Worm (Caenorhabditis elegans): Measurements from ENCODE around the gene C17H12.6.

C17H12.6 gene

DNA sequence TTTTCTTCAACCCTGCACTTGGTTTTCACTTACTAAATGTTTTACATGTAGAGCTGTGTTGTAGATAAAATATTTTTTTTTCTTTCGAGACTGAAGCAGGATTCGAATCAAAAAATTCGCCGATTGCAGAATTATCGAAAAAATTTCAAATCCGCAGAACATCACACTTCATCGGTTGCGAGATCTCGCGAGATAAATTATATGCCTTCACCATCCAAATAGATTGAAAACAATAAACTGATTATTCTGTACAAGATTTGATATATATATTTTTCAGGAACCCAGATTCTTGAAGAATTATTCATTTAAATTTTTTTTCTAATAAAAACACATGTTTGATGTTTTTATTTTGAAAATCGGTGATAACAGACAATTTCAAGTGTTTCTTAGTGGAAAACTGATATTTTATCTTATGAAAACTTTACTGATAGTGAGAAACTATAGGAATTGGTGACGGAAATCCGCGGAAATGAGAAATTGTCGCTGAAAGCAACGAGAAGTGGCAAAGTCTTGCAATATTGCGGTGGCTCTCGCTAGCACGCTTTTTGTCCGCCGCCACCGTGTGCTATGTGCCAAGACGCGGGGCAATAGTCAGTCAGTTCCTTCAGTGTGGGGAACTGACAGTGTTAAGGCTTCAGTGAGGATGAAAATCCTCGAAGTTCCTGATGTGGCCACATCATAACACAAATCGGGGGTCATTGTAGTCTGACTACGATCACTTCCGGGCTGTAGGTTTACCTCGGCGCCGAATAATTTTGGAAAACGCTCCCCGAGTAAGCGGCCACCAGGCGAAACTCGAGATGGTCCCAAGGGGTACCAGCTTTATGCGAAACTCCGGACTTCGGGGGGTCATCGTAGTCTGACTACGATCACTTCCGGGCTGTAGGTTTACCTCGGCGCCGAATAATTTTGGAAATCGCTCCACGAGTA lies 29.7 kb downstream of the C17H12.6 start (continued):
- peak; percentile 54; the same call in 1 of the 2 replicates for TF ChIP-seq pha-4 (GFP tag; IDR thresholded peaks at IDR 0.05)
- no peak for TF ChIP-seq pha-4 (tag; optimal IDR thresholded peaks at IDR 0.05)
- no peak for TF ChIP-seq madf-9 (GFP tag; conservative IDR thresholded peaks at IDR 0.05)
- TF ChIP-seq D1046.2 (GFP tag; IDR thresholded peaks at IDR 0.05), result 0 out of 2 replicates have a peak, but pooled peaks have one; percentile 32
- no peak for TF ChIP-seq php-3 (GFP tag; IDR thresholded peaks at IDR 0.05)
- no peak for TF ChIP-seq ceh-44 (GFP tag; IDR thresholded peaks at IDR 0.05)
- TF ChIP-seq ztf-7 (tag; optimal IDR thresholded peaks at IDR 0.05), result no peak
- peak; percentile 63 for TF ChIP-seq zfp-3 (GFP tag; conservative IDR thresholded peaks at IDR 0.05)
- no peak for TF ChIP-seq unc-39 (tag; optimal IDR thresholded peaks at IDR 0.05)
- peak; percentile 51 for TF ChIP-seq dve-1 (tag; optimal IDR thresholded peaks at IDR 0.05; ENCODE audit: insufficient read depth)
- no peak for TF ChIP-seq zfp-2 (tag; optimal IDR thresholded peaks at IDR 0.05)
- TF ChIP-seq lin-1 (GFP tag; IDR thresholded peaks at IDR 0.05), result peak; percentile 17; the same call in 1 of the 2 replicates
- TF ChIP-seq unc-130 (GFP tag; optimal IDR thresholded peaks at IDR 0.05), result no peak
- peak in 1 of 2 experiments; percentile 48 for TF ChIP-seq lsy-2 (tag; optimal IDR thresholded peaks at IDR 0.05)
- TF ChIP-seq Y75B8A.6 (GFP tag; IDR thresholded peaks at IDR 0.05), result no peak
- TF ChIP-seq daf-12 (tag; optimal IDR thresholded peaks at IDR 0.05), result no peak
- peak; percentile 82 for TF ChIP-seq snpc-1.2 (GFP tag; IDR thresholded peaks at IDR 0.05)
- TF ChIP-seq mxl-2 (GFP tag; conservative IDR thresholded peaks at IDR 0.05), result no peak

DNA sequence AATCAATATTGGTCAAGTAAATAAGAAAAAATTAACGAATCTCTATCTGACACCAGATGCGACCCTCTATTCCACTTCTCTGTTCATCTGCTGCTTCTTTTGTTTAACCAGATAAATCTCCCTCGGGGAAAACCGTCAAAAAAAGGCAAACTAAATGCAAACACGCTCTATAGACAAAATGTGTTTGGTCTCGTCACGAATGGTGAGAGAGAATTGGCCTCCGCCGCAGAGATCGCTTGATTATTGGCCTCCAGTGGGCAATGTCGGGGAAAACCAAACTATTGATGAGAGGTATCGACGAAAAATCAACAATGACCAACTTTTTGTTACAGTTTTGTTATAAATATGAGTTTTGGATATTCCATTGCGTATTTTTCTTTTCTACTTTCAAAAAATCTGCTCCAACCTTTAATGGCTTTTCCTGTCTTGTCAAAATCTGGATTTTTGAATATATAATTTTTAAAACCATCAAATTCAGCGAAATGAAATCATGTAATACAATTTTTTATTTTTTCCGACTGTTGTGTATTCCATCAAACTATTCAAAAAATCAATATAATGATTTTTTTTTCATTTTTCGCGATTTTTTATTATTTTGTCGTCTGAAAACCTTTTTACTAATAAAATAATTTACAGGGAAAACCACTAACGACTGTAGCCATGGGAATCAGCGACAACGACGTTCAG lies 31.7 kb downstream of the C17H12.6 start, which contains the start of the genes C17H12.2 and vha-8:
Gene C17H12.2, minus strand, starts transcription at position 51 of the 687 bp plus-strand sequence.
Gene vha-8, plus strand, starts transcription at position 637 of the 687 bp plus-strand sequence.
- TF ChIP-seq Y48G9A.11 (GFP tag; IDR thresholded peaks at IDR 0.05) (no peak), madf-5 (GFP tag; IDR thresholded peaks at IDR 0.05) (no peak), nhr-11 (tag; optimal IDR thresholded peaks at IDR 0.05) (peak; percentile 95), mxl-2 (GFP tag; conservative IDR thresholded peaks at IDR 0.05) (no peak), tag-97 (GFP tag; IDR thresholded peaks at IDR 0.05) (no peak), F26F4.8 (GFP tag; conservative IDR thresholded peaks at IDR 0.05) (no peak), lin-15B (tag; optimal IDR thresholded peaks at IDR 0.05) (peak; percentile 80), nhr-77 (tag; optimal IDR thresholded peaks at IDR 0.05) (peak; percentile 93), pha-4 (GFP tag; IDR thresholded peaks at IDR 0.05) (peak; percentile 77), pha-4 (tag; optimal IDR thresholded peaks at IDR 0.05) (peak; percentile 93), daf-16 (GFP tag; optimal IDR thresholded peaks at IDR 0.05) (peak in 1 of 2 experiments; percentile 47), daf-16 (tag; optimal IDR thresholded peaks at IDR 0.05) (peak; percentile 58), ctbp-1 (GFP tag; IDR thresholded peaks at IDR 0.05) (peak; percentile 66), unc-39 (tag; optimal IDR thresholded peaks at IDR 0.05) (no peak), egl-27 (tag; optimal IDR thresholded peaks at IDR 0.05) (no peak), mdl-1 (tag; optimal IDR thresholded peaks at IDR 0.05) (peak in 1 of 2 experiments; percentile 65), skn-1 (tag; optimal IDR thresholded peaks at IDR 0.05) (no peak), sdz-12 (GFP tag; optimal IDR thresholded peaks at IDR 0.05) (no peak), nhr-48 (tag; optimal IDR thresholded peaks at IDR 0.05) (peak; percentile 45), gei-8 (GFP tag; optimal IDR thresholded peaks at IDR 0.05) (no peak), ZK337.2 (GFP tag; IDR thresholded peaks at IDR 0.05) (no peak; the same call in 1 of the 2 replicates), dpl-1 (GFP tag; optimal IDR thresholded peaks at IDR 0.05) (peak; percentile 85), pqm-1 (tag; optimal IDR thresholded peaks at IDR 0.05) (peak; percentile 90), lin-13 (GFP tag; optimal IDR thresholded peaks at IDR 0.05) (peak; percentile 93), unc-62 (GFP tag; optimal IDR thresholded peaks at IDR 0.05 in 1 of 2) (peak in 1 of 2 experiments; percentile 87), unc-62 (tag; optimal IDR thresholded peaks at IDR 0.05) (no peak), aly-2 (tag; optimal IDR thresholded peaks at IDR 0.05) (no peak), lin-1 (GFP tag; IDR thresholded peaks at IDR 0.05) (peak; percentile 68; the same call in 1 of the 2 replicates), nhr-237 (tag; optimal IDR thresholded peaks at IDR 0.05) (no peak), ztf-11 (tag; optimal IDR thresholded peaks at IDR 0.05) (no peak), daf-8 (GFP tag; IDR thresholded peaks at IDR 0.05) (no peak), cey-2 (tag; optimal IDR thresholded peaks at IDR 0.05; ENCODE audit: borderline replicate concordance, insufficient read depth) (no peak), fos-1 (tag; optimal IDR thresholded peaks at IDR 0.05) (peak; percentile 2), F37D6.2 (tag; optimal IDR thresholded peaks at IDR 0.05) (peak; percentile 56)

Data from whole organism, L4 larva.